Fruit fly (Drosophila melanogaster): ENCODE results near the gene Ntf-2.

The Ntf-2 gene

DNA sequence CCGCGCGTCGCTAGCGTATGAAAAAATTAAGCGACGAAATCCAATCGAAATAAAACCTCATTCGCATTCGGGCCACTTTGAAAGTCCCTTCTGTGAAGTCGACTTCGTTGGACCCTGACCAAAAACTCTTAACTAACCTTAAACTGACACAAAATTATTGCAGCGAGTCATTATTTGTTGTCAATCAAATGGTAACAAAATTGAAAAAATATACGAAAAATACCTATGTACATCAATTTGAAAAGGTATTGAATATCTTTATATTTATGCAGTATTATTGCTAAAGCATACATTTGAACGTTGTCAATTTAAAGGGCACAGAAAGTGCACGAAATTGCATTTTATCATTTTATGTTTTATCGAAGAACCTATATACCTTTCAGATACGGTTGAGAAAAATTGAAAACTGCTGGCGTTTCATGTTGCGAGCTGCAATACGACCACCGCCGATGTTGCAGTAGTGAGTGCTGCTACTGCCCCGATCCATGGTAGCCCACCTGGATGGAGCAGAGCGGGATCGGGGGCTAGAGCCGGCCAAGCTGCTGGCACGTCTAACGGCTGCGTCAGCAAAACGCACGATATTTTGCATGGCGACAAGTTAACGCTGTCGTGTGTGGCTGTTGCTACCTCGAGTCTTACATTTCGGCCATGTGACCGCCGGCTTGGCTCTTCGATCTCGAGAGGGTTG, 38.5 kb downstream of the Ntf-2 start:
- peak; percentile 18 for TF ChIP-seq CG17801 (GFP tag; optimal IDR thresholded peaks at IDR 0.05; ENCODE audit: partially characterized antibody)

DNA sequence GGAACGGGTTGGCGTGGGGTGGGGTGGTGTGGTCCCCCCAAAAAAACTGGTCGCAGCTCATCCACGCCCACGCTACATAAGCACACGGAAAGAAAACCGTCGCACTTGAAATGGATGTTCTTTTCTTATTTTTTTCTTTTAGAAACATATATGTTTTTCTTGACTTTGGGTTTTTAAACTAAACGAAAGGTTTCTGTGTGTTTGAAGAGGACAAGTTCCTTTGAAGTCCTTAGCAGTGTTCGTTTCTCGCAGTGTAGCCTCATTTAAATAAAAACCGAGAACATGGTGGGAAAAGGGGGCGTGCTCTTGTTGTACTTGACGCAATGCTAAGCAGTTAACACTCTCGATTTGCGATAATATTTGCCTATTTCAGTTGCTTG, 39.0 kb downstream of the Ntf-2 start:
- peak; percentile 67 for TF ChIP-seq CG17801 (GFP tag; optimal IDR thresholded peaks at IDR 0.05; ENCODE audit: partially characterized antibody)

- TF ChIP-seq CG17801 (GFP tag; optimal IDR thresholded peaks at IDR 0.05; ENCODE audit: partially characterized antibody) = no peak
Measured at dm6 chrX:21080335-21080734, 45.1 kb downstream of the Ntf-2 start.

DNA sequence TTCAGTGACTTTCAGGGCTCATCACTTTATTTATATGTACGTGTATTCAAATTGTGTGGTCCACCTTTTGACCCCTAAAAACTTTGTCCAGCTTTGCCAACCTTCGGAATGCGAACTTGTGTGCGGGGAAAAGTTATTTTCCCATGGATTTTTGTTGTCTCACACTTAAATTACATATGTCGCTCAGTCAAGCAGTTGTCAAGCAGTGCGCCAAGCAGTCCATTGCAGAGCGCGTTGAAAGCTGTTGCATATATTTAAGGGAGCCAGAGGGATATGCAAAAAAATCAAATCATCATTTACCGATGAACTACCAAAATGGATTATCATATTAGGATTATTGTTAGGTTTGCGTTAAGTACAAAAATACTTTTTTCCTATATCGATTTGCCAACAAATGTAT, 48.0 kb downstream of the Ntf-2 start:
- no peak for TF ChIP-seq CG17801 (GFP tag; optimal IDR thresholded peaks at IDR 0.05; ENCODE audit: partially characterized antibody)

All from ovary, adult (tissue).